Worm (Caenorhabditis elegans): Measurements from ENCODE around the gene T09B9.3.

DNA sequence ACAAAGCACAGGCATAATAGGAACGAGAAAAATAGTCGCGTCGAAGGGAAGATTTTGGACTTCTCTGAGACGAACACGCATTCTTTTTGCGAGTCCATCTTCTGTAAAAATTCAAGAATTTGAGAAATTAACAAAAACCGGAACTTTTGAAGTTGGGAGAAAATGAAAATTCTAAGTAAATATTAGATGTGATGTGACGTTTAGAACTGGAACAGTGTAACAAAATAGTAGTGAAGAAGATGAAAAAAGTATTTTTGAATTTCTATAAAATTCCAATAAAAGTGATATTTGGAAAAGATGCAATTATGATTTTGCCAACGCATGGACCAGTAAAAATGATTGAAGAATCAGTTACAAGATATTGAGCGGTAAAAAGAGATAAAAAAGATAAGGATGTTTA is 3.7 kb upstream of the T09B9.3 start, which contains the start of gene slc-17.9:
- TF ChIP-seq ama-1 (optimal IDR thresholded peaks at IDR 0.05): no peak
- TF ChIP-seq ets-7 (tag; optimal IDR thresholded peaks at IDR 0.05): no peak
- TF ChIP-seq ceh-36 (tag; optimal IDR thresholded peaks at IDR 0.05): no peak
- no peak for TF ChIP-seq hmg-4 (GFP tag; optimal IDR thresholded peaks at IDR 0.05)
- no peak for TF ChIP-seq F13C5.2 (tag; optimal IDR thresholded peaks at IDR 0.05)
- TF ChIP-seq B0310.2 (tag; optimal IDR thresholded peaks at IDR 0.05): no peak
- no peak for TF ChIP-seq flt-1 (GFP tag; IDR thresholded peaks at IDR 0.05)
- no peak for TF ChIP-seq hmbx-1 (tag; optimal IDR thresholded peaks at IDR 0.05)
- no peak for TF ChIP-seq sea-1 (GFP tag; conservative IDR thresholded peaks at IDR 0.05)
